Worm (Caenorhabditis elegans) whole organism, L3 larva: ENCODE measurements around the gene F40G12.10.

Experiments
- ama-1 ChIP-seq: fragments of 150-350 bp; optimal IDR thresholded peaks from 2 replicates; lab custom pipeline; 2018
- ceh-16 ChIP-seq: sonication (generic microtip); optimal IDR thresholded peaks from 2 replicates; lab custom pipeline; 2017; ENCODE audit warnings: missing biosample characterization, missing genetic modification characterization
- ceh-28 ChIP-seq: fragments of 150-350 bp; optimal IDR thresholded peaks from 2 replicates; lab custom pipeline; 2014; ENCODE audit warnings: missing biosample characterization, missing genetic modification reagents, missing genetic modification characterization
- ceh-82 ChIP-seq: fragments of 150-350 bp; optimal IDR thresholded peaks from 2 replicates; lab custom pipeline; 2014; ENCODE audit warnings: missing biosample characterization, missing genetic modification characterization
- ceh-9 ChIP-seq: sonication (generic microtip); optimal IDR thresholded peaks from 2 replicates; lab custom pipeline; 2018; ENCODE audit warnings: missing biosample characterization, missing genetic modification characterization
- daf-12 ChIP-seq: fragments of 150-350 bp; optimal IDR thresholded peaks from 2 replicates; lab custom pipeline; 2014; ENCODE audit warnings: missing biosample characterization, missing genetic modification reagents, missing genetic modification characterization
- egl-27 ChIP-seq: sonication (generic microtip); optimal IDR thresholded peaks from 4 replicates; lab custom pipeline; 2017; ENCODE audit warnings: missing biosample characterization, missing genetic modification reagents, missing genetic modification characterization
- egl-5 ChIP-seq: fragments of 150-350 bp; optimal IDR thresholded peaks from 2 replicates; lab custom pipeline; 2017; ENCODE audit warnings: missing biosample characterization, missing genetic modification reagents, missing genetic modification characterization, inconsistent platforms
- elt-1 ChIP-seq: fragments of 150-350 bp; optimal IDR thresholded peaks from 2 replicates; lab custom pipeline; 2014; ENCODE audit warnings: missing biosample characterization, missing genetic modification characterization
- elt-2 ChIP-seq: sonication (generic microtip); optimal IDR thresholded peaks from 2 replicates; lab custom pipeline; 2016; ENCODE audit warnings: missing genetic modification reagents, mild to moderate bottlenecking, missing genetic modification characterization, missing compliant biosample characterization
- fkh-10 ChIP-seq: sonication (generic microtip); optimal IDR thresholded peaks from 2 replicates; lab custom pipeline; 2017; ENCODE audit warnings: missing biosample characterization, missing genetic modification reagents, missing genetic modification characterization
- fkh-2 ChIP-seq: fragments of 150-350 bp; optimal IDR thresholded peaks from 2 replicates; lab custom pipeline; 2014; ENCODE audit warnings: missing biosample characterization, missing genetic modification reagents, missing genetic modification characterization
- fos-1 ChIP-seq: fragments of 150-350 bp; optimal IDR thresholded peaks from 2 replicates; lab custom pipeline; 2014; ENCODE audit warnings: missing biosample characterization, missing genetic modification characterization
- hmg-11 ChIP-seq: sonication (generic microtip); optimal IDR thresholded peaks from 2 replicates; lab custom pipeline; 2016; ENCODE audit warnings: missing genetic modification characterization, missing compliant biosample characterization
- jun-1 ChIP-seq: fragments of 150-350 bp; optimal IDR thresholded peaks from 2 replicates; lab custom pipeline; 2014; ENCODE audit warnings: missing biosample characterization, missing genetic modification reagents, missing genetic modification characterization
- lin-15B ChIP-seq: fragments of 150-350 bp; optimal IDR thresholded peaks from 2 replicates; lab custom pipeline; 2014; ENCODE audit warnings: missing biosample characterization, missing genetic modification characterization
- lin-39 ChIP-seq: fragments of 150-350 bp; optimal IDR thresholded peaks from 2 replicates; lab custom pipeline; 2018; ENCODE audit warnings: missing biosample characterization, missing genetic modification reagents, missing genetic modification characterization
- lsy-12 ChIP-seq: sonication (generic microtip); optimal IDR thresholded peaks from 2 replicates; lab custom pipeline; 2016; ENCODE audit warnings: mild to moderate bottlenecking, missing genetic modification characterization, missing compliant biosample characterization
- mdl-1 ChIP-seq: fragments of 150-350 bp; optimal IDR thresholded peaks from 2 replicates; lab custom pipeline; 2014; ENCODE audit warnings: missing biosample characterization, missing genetic modification characterization
- nfya-1 ChIP-seq: sonication (generic microtip); optimal IDR thresholded peaks from 2 replicates; lab custom pipeline; 2017; ENCODE audit warnings: missing genetic modification characterization, mild to moderate bottlenecking, missing compliant biosample characterization, antibody characterized with exemption, moderate library complexity; ENCODE audit not compliant: insufficient read depth
- nhr-11 ChIP-seq: fragments of 150-350 bp; optimal IDR thresholded peaks from 2 replicates; lab custom pipeline; 2014; ENCODE audit warnings: missing biosample characterization, missing genetic modification characterization
- nhr-12 ChIP-seq: fragments of 150-350 bp; optimal IDR thresholded peaks from 2 replicates; lab custom pipeline; 2014; ENCODE audit warnings: missing biosample characterization, missing genetic modification characterization
- nhr-23 ChIP-seq: fragments of 150-350 bp; optimal IDR thresholded peaks from 2 replicates; lab custom pipeline; 2014; ENCODE audit warnings: missing biosample characterization, missing genetic modification reagents, missing genetic modification characterization
- nhr-237 ChIP-seq: fragments of 150-350 bp; optimal IDR thresholded peaks from 2 replicates; lab custom pipeline; 2014; ENCODE audit warnings: missing biosample characterization, missing genetic modification characterization
- nhr-25 ChIP-seq: sonication (generic microtip); optimal IDR thresholded peaks from 2 replicates; lab custom pipeline; 2017; ENCODE audit warnings: missing biosample characterization, missing genetic modification characterization
- nhr-28 ChIP-seq: fragments of 150-350 bp; optimal IDR thresholded peaks from 2 replicates; lab custom pipeline; 2014; ENCODE audit warnings: missing biosample characterization, missing genetic modification characterization
- nhr-67 ChIP-seq: fragments of 150-350 bp; optimal IDR thresholded peaks from 2 replicates; lab custom pipeline; 2014; ENCODE audit warnings: missing biosample characterization, missing genetic modification characterization
- nhr-76 ChIP-seq: fragments of 150-350 bp; sonication (generic microtip); optimal IDR thresholded peaks from 5 replicates; lab custom pipeline; 2014; ENCODE audit warnings: missing biosample characterization, missing genetic modification characterization
- pha-4 ChIP-seq: fragments of 150-350 bp; optimal IDR thresholded peaks from 2 replicates; lab custom pipeline; 2014; ENCODE audit warnings: missing biosample characterization, missing genetic modification reagents, missing genetic modification characterization
- pqm-1 ChIP-seq: fragments of 150-350 bp; optimal IDR thresholded peaks from 2 replicates; lab custom pipeline; 2017; ENCODE audit warnings: missing biosample characterization, missing genetic modification characterization, inconsistent platforms
- skn-1 ChIP-seq: fragments of 150-350 bp; optimal IDR thresholded peaks from 2 replicates; lab custom pipeline; 2014; ENCODE audit warnings: missing biosample characterization, missing genetic modification characterization
- snpc-4 ChIP-seq: fragments of 150-350 bp; optimal IDR thresholded peaks from 2 replicates; lab custom pipeline; 2014; ENCODE audit warnings: missing biosample characterization, missing genetic modification characterization
- tbx-2 ChIP-seq: sonication (generic microtip); optimal IDR thresholded peaks from 2 replicates; lab custom pipeline; 2016; ENCODE audit warnings: mild to moderate bottlenecking, missing genetic modification characterization, missing compliant biosample characterization
- unc-62 ChIP-seq: fragments of 150-350 bp; sonication (generic microtip); optimal IDR thresholded peaks from 4 replicates; lab custom pipeline; 2014; ENCODE audit warnings: missing biosample characterization, missing genetic modification reagents, missing genetic modification characterization
- zag-1 ChIP-seq: fragments of 150-350 bp; optimal IDR thresholded peaks from 2 replicates; lab custom pipeline; 2014; ENCODE audit warnings: missing biosample characterization, missing genetic modification characterization
- ztf-11 ChIP-seq: fragments of 150-350 bp; optimal IDR thresholded peaks from 2 replicates; lab custom pipeline; 2014; ENCODE audit warnings: missing biosample characterization, missing genetic modification characterization
- ztf-4 ChIP-seq: fragments of 150-350 bp; optimal IDR thresholded peaks from 2 replicates; lab custom pipeline; 2014; ENCODE audit warnings: missing biosample characterization, missing genetic modification characterization

The F40G12.10 gene

ce11 chrV:14324502-14325467 lies 41.4 kb downstream of the F40G12.10 start, which contains the start of the genes F47B8.4 and F47B8.18:
Gene F47B8.4 (minus strand): TSS chrV:14324673.
Gene F47B8.18 (minus strand): TSS chrV:14325464.
- TF ChIP-seq pqm-1 (tag; lab: Kevin White, UChicago): peak; percentile 59
- peak; percentile 69 for TF ChIP-seq elt-2 (tag; lab: Kevin White, UChicago)
- no peak for TF ChIP-seq elt-1 (tag; lab: Kevin White, UChicago)
- peak; percentile 90 for TF ChIP-seq pha-4 (tag; lab: Kevin White, UChicago)

- TF ChIP-seq elt-1 (tag; lab: Kevin White, UChicago) (no peak), elt-2 (tag; lab: Kevin White, UChicago) (no peak), nhr-67 (no peak), ceh-16 (tag; lab: Kevin White, UChicago) (no peak), jun-1 (tag; lab: Kevin White, UChicago) (no peak), mdl-1 (tag; lab: Kevin White, UChicago) (no peak), egl-5 (tag; lab: Kevin White, UChicago) (no peak), ceh-28 (tag; lab: Kevin White, UChicago) (no peak), skn-1 (tag; lab: Kevin White, UChicago) (no peak), lin-39 (tag; lab: Kevin White, UChicago) (no peak), snpc-4 (tag; lab: Kevin White, UChicago) (no peak), hmg-11 (tag; lab: Kevin White, UChicago) (no peak), lsy-12 (no peak), ceh-82 (tag; lab: Kevin White, UChicago) (no peak), lin-15B (no peak), nhr-237 (tag; lab: Kevin White, UChicago) (no peak), nhr-25 (tag; lab: Kevin White, UChicago) (no peak), ceh-9 (tag; lab: Kevin White, UChicago) (no peak), tbx-2 (tag; lab: Kevin White, UChicago) (no peak)
Observed at ce11 chrV:14327776-14328175, 44.4 kb downstream of the F40G12.10 start, which contains the start of gene F47B8.5. Gene F47B8.5 (minus strand): TSS chrV:14327876.

- TF ChIP-seq egl-27 (tag; lab: Kevin White, UChicago): no peak
- TF ChIP-seq skn-1 (tag; lab: Kevin White, UChicago): no peak
- no peak for TF ChIP-seq nfya-1 (tag; lab: Kevin White, UChicago)
- TF ChIP-seq ceh-9 (tag; lab: Kevin White, UChicago): no peak
- no peak for TF ChIP-seq nhr-12 (tag; lab: Kevin White, UChicago)
- TF ChIP-seq egl-5 (tag; lab: Kevin White, UChicago): no peak
- no peak for TF ChIP-seq jun-1 (tag; lab: Kevin White, UChicago)
- TF ChIP-seq, all 47 proteins: peak for 0
Observed at ce11 chrV:14328806-14329205, 45.5 kb downstream of the F40G12.10 start, which contains the start of gene pepm-1. Gene pepm-1 (plus strand): TSS chrV:14329106.

ce11 chrV:14331477-14331876 lies 48.1 kb downstream of the F40G12.10 start, which contains the start of gene F47B8.8:
Gene F47B8.8 (plus strand): TSS chrV:14331733.
- TF ChIP-seq nhr-25 (tag; lab: Kevin White, UChicago): peak; percentile 4
- TF ChIP-seq pha-4 (tag; lab: Kevin White, UChicago): no peak
- TF ChIP-seq, all 47 proteins: peak for 1

ce11 chrV:14333116-14333515 lies 49.8 kb downstream of the F40G12.10 start, which contains the start of gene srm-4:
Gene srm-4 (plus strand): TSS chrV:14333416.
- TF ChIP-seq fkh-2 (tag; lab: Kevin White, UChicago) (no peak), elt-1 (tag; lab: Kevin White, UChicago) (no peak), skn-1 (tag; lab: Kevin White, UChicago) (no peak), nhr-11 (no peak), ama-1 (lab: Kevin White, UChicago) (no peak), daf-12 (no peak), fkh-10 (no peak), nhr-25 (tag; lab: Kevin White, UChicago) (no peak), nhr-23 (tag; lab: Kevin White, UChicago) (no peak), ztf-11 (tag; lab: Kevin White, UChicago) (no peak), pqm-1 (tag; lab: Kevin White, UChicago) (no peak), unc-62 (no peak), zag-1 (no peak), lin-15B (no peak), nhr-237 (tag; lab: Kevin White, UChicago) (no peak), nhr-28 (tag; lab: Kevin White, UChicago) (no peak), ztf-4 (no peak), fos-1 (no peak), nhr-12 (tag; lab: Kevin White, UChicago) (no peak), nhr-76 (no peak)
